Fruit fly (Drosophila melanogaster) S2 (cell line): Measurements from ENCODE around the gene Prosbeta7.

Source experiments
- CG8478 ChIP-seq: fragments of >200 bp; optimal IDR thresholded peaks from 2 replicates; lab custom pipeline; 2018
- CTCF ChIP-seq, 2 experiments: fragments of >200 bp; optimal IDR thresholded peaks; 2 replicates each; lab custom pipeline; 2018

dm6 chr3R:5395210-5395609, 37.0 kb upstream of the Prosbeta7 start:
- TF ChIP-seq CTCF (optimal IDR thresholded peaks at IDR 0.05; lab: Kevin White, UChicago) (no peak), CG8478 (lab: Kevin White, UChicago) (no peak)
